Worm (Caenorhabditis elegans): Measurements from ENCODE around the gene hrde-1.

- no peak for TF ChIP-seq ztf-29 (GFP tag; IDR thresholded peaks at IDR 0.05)
- TF ChIP-seq med-1 (GFP tag; optimal IDR thresholded peaks at IDR 0.05; ENCODE audit: insufficient read depth) = no peak
- no peak for TF ChIP-seq ref-1 (GFP tag; conservative IDR thresholded peaks at IDR 0.05)
- TF ChIP-seq klf-2 (GFP tag; conservative IDR thresholded peaks at IDR 0.05) = no peak
These were observed 38.8 kb downstream of the hrde-1 start for ce11 chrIII:4137180-4137579.
